Fruit fly (Drosophila melanogaster): Measurements from ENCODE around the gene CG13983.
A peak's percentile ranks its signal among the peaks of the same experiment; 100 is the strongest.

Gene CG13983

DNA sequence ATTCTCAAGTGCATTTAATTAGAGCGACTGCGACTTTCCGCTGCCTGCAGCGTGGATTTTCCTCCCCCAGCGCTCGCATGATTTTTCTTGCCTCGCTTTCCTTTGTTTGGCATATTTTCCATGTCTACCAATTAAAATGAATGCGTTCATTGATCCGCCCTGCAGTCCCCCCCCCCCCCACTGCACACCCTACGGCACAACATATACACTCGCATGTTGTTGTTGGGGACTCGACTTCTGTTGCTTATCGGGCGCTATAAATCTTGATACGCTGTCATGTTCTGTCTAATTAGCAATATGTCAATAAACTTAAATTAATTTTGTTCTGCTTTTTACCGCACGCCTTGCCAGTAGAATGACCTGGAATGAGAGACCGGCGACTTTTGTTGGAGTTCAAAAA is 27.9 kb downstream of the CG13983 start (continued):
- TF ChIP-seq Lim3 (GFP tag; IDR thresholded peaks at IDR 0.05) (0 out of 2 replicates have a peak, but pooled peaks have one; percentile 45), CG1529 (GFP tag; optimal IDR thresholded peaks at IDR 0.05) (no peak), CG6791 (GFP tag; IDR thresholded peaks at IDR 0.05; ENCODE audit: partially characterized antibody) (0 out of 3 replicates have a peak, but pooled peaks have one; percentile 24), CG33557 (GFP tag; optimal IDR thresholded peaks at IDR 0.05) (no peak), schlank (tag; optimal IDR thresholded peaks at IDR 0.05) (no peak), ara (GFP tag; IDR thresholded peaks at IDR 0.05) (0 out of 2 replicates have a peak, but pooled peaks have one; percentile 23), usp (GFP tag; optimal IDR thresholded peaks at IDR 0.05) (no peak), CG2199 (GFP tag; IDR thresholded peaks at IDR 0.05) (peak; percentile 54; the same call in 1 of the 3 replicates), gsb-n (tag; optimal IDR thresholded peaks at IDR 0.05) (peak; percentile 11), CG17568 (GFP tag; optimal IDR thresholded peaks at IDR 0.05) (no peak), CrebB (tag; optimal IDR thresholded peaks at IDR 0.05) (no peak), jigr1 (GFP tag; IDR thresholded peaks at IDR 0.05) (0 out of 3 replicates have a peak, but pooled peaks have one; percentile 30), org-1 (GFP tag; optimal IDR thresholded peaks at IDR 0.05) (no peak), CG6175 (GFP tag; IDR thresholded peaks at IDR 0.05) (no peak)

dm6 chr2L:6229181-6229755 is 35.0 kb downstream of the CG13983 start:
- TF ChIP-seq CG6791 (GFP tag; IDR thresholded peaks at IDR 0.05; ENCODE audit: partially characterized antibody) (0 out of 3 replicates have a peak, but pooled peaks have one; percentile 28), Rfx (GFP tag; IDR thresholded peaks at IDR 0.05) (no peak), CG2129 (GFP tag; IDR thresholded peaks at IDR 0.05; ENCODE audit: partially characterized antibody) (no peak), cad (GFP tag; optimal IDR thresholded peaks at IDR 0.05) (peak; percentile 5), kni (GFP tag; optimal IDR thresholded peaks at IDR 0.05) (peak; percentile 68), CG5245 (GFP tag; optimal IDR thresholded peaks at IDR 0.05) (no peak), pros (GFP tag; optimal IDR thresholded peaks at IDR 0.05) (peak; percentile 37), dan (GFP tag; IDR thresholded peaks at IDR 0.05) (no peak), CG10431 (GFP tag; optimal IDR thresholded peaks at IDR 0.05) (no peak), hth (optimal IDR thresholded peaks at IDR 0.05) (peak; percentile 1), twi (tag; optimal IDR thresholded peaks at IDR 0.05) (peak; percentile 58), D (optimal IDR thresholded peaks at IDR 0.05) (peak; percentile 88), D (GFP tag; optimal IDR thresholded peaks at IDR 0.05) (no peak), zen (tag; optimal IDR thresholded peaks at IDR 0.05) (peak; percentile 75), CG6254 (GFP tag; optimal IDR thresholded peaks at IDR 0.05) (no peak), Fer2 (tag; optimal IDR thresholded peaks at IDR 0.05) (no peak), sc (optimal IDR thresholded peaks at IDR 0.05) (no peak), sc (GFP tag; optimal IDR thresholded peaks at IDR 0.05) (no peak), D19A (tag; optimal IDR thresholded peaks at IDR 0.05) (peak; percentile 14), tll (GFP tag; optimal IDR thresholded peaks at IDR 0.05) (peak in 1 of 2 experiments; percentile 97), Taf1 (GFP tag; IDR thresholded peaks at IDR 0.05) (no peak), sens (GFP tag) (peak; percentile 27)

- TF ChIP-seq Hey (tag; optimal IDR thresholded peaks at IDR 0.05) (peak; percentile 50), ham (GFP tag; IDR thresholded peaks at IDR 0.05) (no peak), CG12299 (tag; optimal IDR thresholded peaks at IDR 0.05) (no peak), gsb-n (tag; optimal IDR thresholded peaks at IDR 0.05) (peak; percentile 51), jumu (GFP tag; optimal IDR thresholded peaks at IDR 0.05) (no peak), CG31388 (GFP tag; optimal IDR thresholded peaks at IDR 0.05) (no peak), psq (GFP tag; optimal IDR thresholded peaks at IDR 0.05) (no peak), CG10321 (GFP tag; IDR thresholded peaks at IDR 0.05) (no peak), CG16779 (GFP tag; IDR thresholded peaks at IDR 0.05) (no peak), H15 (GFP tag; IDR thresholded peaks at IDR 0.05) (0 out of 3 replicates have a peak, but pooled peaks have one; percentile 24), pros (GFP tag; optimal IDR thresholded peaks at IDR 0.05) (peak; percentile 38), grn (GFP tag; optimal IDR thresholded peaks at IDR 0.05) (peak; percentile 39)
Observed at dm6 chr2L:6228532-6228931, 35.8 kb downstream of the CG13983 start.

All from whole organism, embryonic.